Worm (Caenorhabditis elegans) whole organism, early embryonic: ENCODE measurements around the gene F55C9.11.

ENCODE experiments used
- F13C5.2 ChIP-seq: sonication (generic microtip); optimal IDR thresholded peaks from 2 replicates; lab custom pipeline; 2017; ENCODE audit warnings: mild to moderate bottlenecking, missing genetic modification characterization, inconsistent platforms, missing compliant biosample characterization
- ama-1 ChIP-seq: fragments of 150-350 bp; optimal IDR thresholded peaks from 2 replicates; lab custom pipeline; 2014
- ceh-13 ChIP-seq: fragments of 200-800 bp; sonication (Bioruptor generic); optimal IDR thresholded peaks from 2 replicates; lab custom pipeline; 2018; ENCODE audit warnings: mild to moderate bottlenecking, missing genetic modification characterization, missing compliant biosample characterization
- flt-1 ChIP-seq: fragments of 200-800 bp; sonication (Bioruptor generic); IDR thresholded peaks from 2 replicates; pipeline ENCODE4 v1.3.6; 2022; ENCODE audit warnings: missing genetic modification characterization, missing compliant biosample characterization
- hmbx-1 ChIP-seq: sonication (generic microtip); optimal IDR thresholded peaks from 2 replicates; lab custom pipeline; 2016; ENCODE audit warnings: mild to moderate bottlenecking, missing genetic modification characterization, missing compliant biosample characterization
- hnd-1 ChIP-seq: sonication (generic microtip); optimal IDR thresholded peaks from 2 replicates; lab custom pipeline; 2016; ENCODE audit warnings: missing genetic modification characterization, missing compliant biosample characterization
- sea-1 ChIP-seq: fragments of 200-800 bp; sonication (Bioruptor generic); conservative IDR thresholded peaks from 2 replicates; pipeline ENCODE4 v1.3.6; 2022; ENCODE audit warnings: missing genetic modification characterization, missing compliant biosample characterization
- tbx-37 ChIP-seq: fragments of 200-800 bp; sonication (Bioruptor generic); conservative IDR thresholded peaks from 2 replicates; pipeline ENCODE4 v1.3.6; 2022; ENCODE audit warnings: missing genetic modification reagents, missing genetic modification characterization, missing compliant biosample characterization

DNA sequence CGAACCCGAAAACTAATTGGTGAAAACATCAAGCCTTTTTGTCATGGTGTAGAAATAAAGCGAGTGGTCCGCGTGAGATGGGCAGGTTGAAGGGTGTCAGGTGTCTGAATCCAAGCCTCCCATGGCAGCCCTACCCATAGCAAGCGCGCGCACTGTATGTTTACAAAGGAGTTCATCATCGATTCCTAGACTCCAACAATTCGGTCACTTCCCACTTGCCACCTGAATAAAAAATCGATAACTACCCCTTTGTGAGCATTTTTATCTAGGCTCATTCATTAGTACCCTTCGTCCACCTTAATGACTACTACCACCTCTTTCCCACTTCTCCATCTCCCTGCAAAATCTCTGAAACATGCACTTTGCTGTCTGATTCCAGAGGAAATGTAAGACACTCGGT, 3.5 kb upstream of the F55C9.11 start, which contains the start of gene fbxb-64:
- TF ChIP-seq ama-1 (no peak), hmbx-1 (tag; lab: Kevin White, UChicago) (no peak), tbx-37 (GFP tag; lab: Robert Waterston, UW) (no peak), hnd-1 (tag; lab: Kevin White, UChicago) (no peak), F13C5.2 (no peak), flt-1 (GFP tag; lab: Robert Waterston, UW) (no peak), ceh-13 (GFP tag; lab: Kevin White, UChicago) (no peak), sea-1 (GFP tag; lab: Robert Waterston, UW) (no peak)
